Fruit fly (Drosophila melanogaster) whole organism, prepupa: Measurements from ENCODE around the gene JIL-1.

ENCODE experiments used
- Blimp-1 ChIP-seq: fragments of 200-800 bp; sonication (Bioruptor generic); optimal IDR thresholded peaks from 3 replicates; lab custom pipeline; 2017; ENCODE audit warnings: missing biosample characterization, missing genetic modification characterization, mild to moderate bottlenecking, moderate library complexity, missing genetic modification reagents
- CG10669 ChIP-seq: fragments of 200-800 bp; sonication (Bioruptor generic); optimal IDR thresholded peaks from 3 replicates; lab custom pipeline; 2018; ENCODE audit warnings: missing biosample characterization, mild to moderate bottlenecking, missing genetic modification characterization, moderate library complexity
- CG1621 ChIP-seq: fragments of 200-800 bp; sonication (Bioruptor generic); optimal IDR thresholded peaks from 3 replicates; lab custom pipeline; 2018; ENCODE audit warnings: missing biosample characterization, mild to moderate bottlenecking, missing genetic modification characterization
- CG32006 ChIP-seq: fragments of 200-800 bp; sonication (Bioruptor generic); optimal IDR thresholded peaks from 3 replicates; lab custom pipeline; 2017; ENCODE audit warnings: missing biosample characterization, mild to moderate bottlenecking, missing genetic modification characterization
- CG34406 ChIP-seq: fragments of 200-800 bp; sonication (Bioruptor generic); optimal IDR thresholded peaks from 3 replicates; lab custom pipeline; 2016; ENCODE audit warnings: missing biosample characterization, missing genetic modification characterization
- CG3919 ChIP-seq: fragments of 200-800 bp; sonication (Bioruptor generic); optimal IDR thresholded peaks from 3 replicates; lab custom pipeline; 2016; ENCODE audit warnings: missing biosample characterization, missing genetic modification characterization
- CG4318 ChIP-seq: fragments of 200-800 bp; sonication (Bioruptor generic); optimal IDR thresholded peaks from 3 replicates; lab custom pipeline; 2017; ENCODE audit warnings: missing biosample characterization, mild to moderate bottlenecking, missing genetic modification characterization
- CG6792 ChIP-seq: fragments of 200-800 bp; sonication (Bioruptor generic); optimal IDR thresholded peaks from 3 replicates; lab custom pipeline; 2016; ENCODE audit warnings: missing biosample characterization, missing genetic modification characterization
- CG6808 ChIP-seq: fragments of 200-800 bp; sonication (Bioruptor generic); optimal IDR thresholded peaks from 3 replicates; lab custom pipeline; 2017; ENCODE audit warnings: missing biosample characterization, missing genetic modification characterization, mild to moderate bottlenecking, moderate library complexity, missing genetic modification reagents
- CG6854 ChIP-seq: fragments of 200-800 bp; sonication (Bioruptor generic); optimal IDR thresholded peaks from 2 replicates; lab custom pipeline; 2017; ENCODE audit warnings: missing biosample characterization, mild to moderate bottlenecking, missing genetic modification characterization
- CG7368 ChIP-seq: fragments of 200-800 bp; sonication (Bioruptor generic); optimal IDR thresholded peaks from 3 replicates; lab custom pipeline; 2016; ENCODE audit warnings: missing biosample characterization, missing genetic modification characterization
- CG8119 ChIP-seq: fragments of 200-800 bp; sonication (Bioruptor generic); IDR thresholded peaks from 3 replicates; pipeline ENCODE4 v1.3.6; 2022; ENCODE audit warnings: missing biosample characterization, missing genetic modification characterization
- CG8319 ChIP-seq: fragments of 200-800 bp; sonication (Bioruptor generic); optimal IDR thresholded peaks from 3 replicates; lab custom pipeline; 2016; ENCODE audit warnings: missing biosample characterization, missing genetic modification characterization
- CG8632 ChIP-seq: fragments of 200-800 bp; sonication (Bioruptor generic); optimal IDR thresholded peaks from 3 replicates; lab custom pipeline; 2016; ENCODE audit warnings: missing biosample characterization, missing genetic modification characterization
- CG9139 ChIP-seq: fragments of 200-800 bp; sonication (Bioruptor generic); optimal IDR thresholded peaks from 3 replicates; lab custom pipeline; 2017; ENCODE audit warnings: missing biosample characterization, mild to moderate bottlenecking, missing genetic modification characterization
- Eip75B ChIP-seq: fragments of 200-800 bp; sonication (Bioruptor generic); optimal IDR thresholded peaks from 3 replicates; lab custom pipeline; 2016; ENCODE audit warnings: missing biosample characterization, missing genetic modification characterization
- Eip78C ChIP-seq: fragments of 200-800 bp; sonication (Bioruptor generic); peaks from one replicate; lab custom pipeline; 2016; ENCODE audit warnings: missing biosample characterization, missing genetic modification characterization
- Eip93F ChIP-seq: fragments of 200-800 bp; sonication (Bioruptor generic); optimal IDR thresholded peaks from 2 replicates; lab custom pipeline; 2016; ENCODE audit warnings: missing biosample characterization, mild to moderate bottlenecking, missing genetic modification characterization
- Ets21C ChIP-seq: fragments of 200-800 bp; sonication (Bioruptor generic); optimal IDR thresholded peaks from 3 replicates; lab custom pipeline; 2016; ENCODE audit warnings: missing biosample characterization, missing genetic modification characterization
- Gug ChIP-seq: fragments of 200-800 bp; sonication (Bioruptor generic); IDR thresholded peaks from 2 replicates; pipeline ENCODE4 v1.3.6; 2022; ENCODE audit warnings: missing biosample characterization, missing genetic modification characterization
- Hr39 ChIP-seq: fragments of 200-800 bp; sonication (Bioruptor generic); optimal IDR thresholded peaks from 2 replicates; lab custom pipeline; 2016; ENCODE audit warnings: missing biosample characterization, missing genetic modification characterization
- Hr4 ChIP-seq: fragments of 200-800 bp; sonication (Bioruptor generic); optimal IDR thresholded peaks from 3 replicates; lab custom pipeline; 2016; ENCODE audit warnings: missing biosample characterization, missing genetic modification characterization
- Lpt ChIP-seq: fragments of 200-800 bp; sonication (Bioruptor generic); optimal IDR thresholded peaks from 3 replicates; lab custom pipeline; 2016; ENCODE audit warnings: missing biosample characterization, missing genetic modification characterization
- OdsH ChIP-seq: fragments of 200-800 bp; sonication (Bioruptor generic); optimal IDR thresholded peaks from 3 replicates; lab custom pipeline; 2016; ENCODE audit warnings: missing biosample characterization, missing genetic modification characterization
- Smox ChIP-seq: fragments of 200-800 bp; sonication (Bioruptor generic); optimal IDR thresholded peaks from 3 replicates; lab custom pipeline; 2016; ENCODE audit warnings: missing biosample characterization, missing genetic modification characterization
- acj6 ChIP-seq: fragments of 200-800 bp; sonication (Bioruptor generic); optimal IDR thresholded peaks from 3 replicates; lab custom pipeline; 2016; ENCODE audit warnings: missing biosample characterization, missing genetic modification characterization
- cyc ChIP-seq: fragments of 200-800 bp; sonication (Bioruptor generic); optimal IDR thresholded peaks from 3 replicates; lab custom pipeline; 2016; ENCODE audit warnings: missing biosample characterization, missing genetic modification characterization
- dsx ChIP-seq: fragments of 200-800 bp; optimal IDR thresholded peaks from 3 replicates; lab custom pipeline; 2019; ENCODE audit warnings: missing biosample characterization, mild to moderate bottlenecking, missing genetic modification characterization, moderate library complexity; ENCODE audit not compliant: poor library complexity, severe bottlenecking
- eg ChIP-seq: fragments of 200-800 bp; sonication (Bioruptor generic); IDR thresholded peaks from 3 replicates; pipeline ENCODE4 v1.3.6; 2022; ENCODE audit warnings: missing biosample characterization, missing genetic modification characterization
- esn ChIP-seq: fragments of 200-800 bp; sonication (Bioruptor generic); optimal IDR thresholded peaks from 2 replicates; lab custom pipeline; 2016; ENCODE audit warnings: missing biosample characterization, mild to moderate bottlenecking, missing genetic modification characterization, moderate library complexity
- fd59A ChIP-seq: fragments of 200-800 bp; sonication (Bioruptor generic); optimal IDR thresholded peaks from 2 replicates; lab custom pipeline; 2017; ENCODE audit warnings: missing biosample characterization, mild to moderate bottlenecking, missing genetic modification characterization, missing genetic modification reagents
- fd85E ChIP-seq: fragments of 200-800 bp; sonication (Bioruptor generic); optimal IDR thresholded peaks from 3 replicates; lab custom pipeline; 2016; ENCODE audit warnings: missing biosample characterization, missing genetic modification characterization
- fkh ChIP-seq: fragments of 200-800 bp; sonication (Bioruptor generic); optimal IDR thresholded peaks from 3 replicates; lab custom pipeline; 2017; ENCODE audit warnings: missing biosample characterization, mild to moderate bottlenecking, missing genetic modification characterization, moderate library complexity
- lz ChIP-seq: fragments of 200-800 bp; sonication (Bioruptor generic); optimal IDR thresholded peaks from 3 replicates; lab custom pipeline; 2016; ENCODE audit warnings: missing biosample characterization, missing genetic modification characterization
- net ChIP-seq: fragments of 200-800 bp; sonication (Bioruptor generic); optimal IDR thresholded peaks from 3 replicates; lab custom pipeline; 2016; ENCODE audit warnings: missing biosample characterization, missing genetic modification characterization
- salr ChIP-seq, 2 experiments: fragments of 200-800 bp; sonication (Bioruptor generic); optimal IDR thresholded peaks; 3 replicates each; lab custom pipeline; 2016 to 2018; ENCODE audit warnings: missing biosample characterization in 2 of 2, missing genetic modification characterization in 2 of 2, mild to moderate bottlenecking in 1 of 2
- svp ChIP-seq: fragments of 200-800 bp; sonication (Bioruptor generic); peaks from one replicate; lab custom pipeline; 2016; ENCODE audit warnings: missing biosample characterization, missing genetic modification characterization
- vri ChIP-seq: fragments of 200-800 bp; sonication (Bioruptor generic); optimal IDR thresholded peaks from 3 replicates; lab custom pipeline; 2016; ENCODE audit warnings: missing biosample characterization, mild to moderate bottlenecking, missing genetic modification characterization

The JIL-1 gene

dm6 chr3L:11047877-11048276 lies 45.1 kb downstream of the JIL-1 start (continued):
- TF ChIP-seq eg (GFP tag; lab: Robert Waterston, UW) (peak; percentile 62), CG10669 (peak; percentile 37), Eip75B (GFP tag; lab: Kevin White, UChicago) (peak; percentile 64), fkh (peak; percentile 16), salr (GFP tag; optimal IDR thresholded peaks at IDR 0.05; lab: Kevin White, UChicago) (peak in 1 of 2 experiments; percentile 55), CG32006 (peak; percentile 30), CG1621 (tag; lab: Kevin White, UChicago) (no peak), OdsH (peak; percentile 50), net (GFP tag; lab: Kevin White, UChicago) (peak; percentile 46), CG3919 (peak; percentile 71), CG4318 (GFP tag; lab: Kevin White, UChicago) (no peak), esn (GFP tag; lab: Kevin White, UChicago) (peak; percentile 75), cyc (GFP tag; lab: Kevin White, UChicago) (peak; percentile 80), CG6854 (GFP tag; lab: Kevin White, UChicago) (peak; percentile 53), Lpt (GFP tag; lab: Kevin White, UChicago) (no peak), Eip78C (GFP tag; lab: Kevin White, UChicago) (peak; percentile 81), CG8632 (GFP tag; lab: Kevin White, UChicago) (no peak), Hr4 (peak; percentile 31), Ets21C (GFP tag; lab: Kevin White, UChicago) (peak; percentile 32), fd59A (GFP tag; lab: Kevin White, UChicago) (no peak), vri (GFP tag; lab: Kevin White, UChicago) (no peak), CG8319 (peak; percentile 23), CG6792 (peak; percentile 62), acj6 (GFP tag; lab: Kevin White, UChicago) (peak; percentile 59)

dm6 chr3L:11046559-11046958 lies 46.4 kb downstream of the JIL-1 start:
- TF ChIP-seq acj6 (GFP tag; lab: Kevin White, UChicago), result no peak
- TF ChIP-seq Eip75B (GFP tag; lab: Kevin White, UChicago), result no peak
- no peak for TF ChIP-seq Blimp-1 (GFP tag; lab: Kevin White, UChicago)
- no peak for TF ChIP-seq svp (GFP tag; lab: Kevin White, UChicago)
- TF ChIP-seq CG34406, result no peak
- TF ChIP-seq eg (GFP tag; lab: Robert Waterston, UW), result no peak
- TF ChIP-seq net (GFP tag; lab: Kevin White, UChicago), result no peak
- no peak for TF ChIP-seq Hr39
- TF ChIP-seq CG8319, result no peak
- TF ChIP-seq vri (GFP tag; lab: Kevin White, UChicago), result no peak
- TF ChIP-seq Eip93F (GFP tag; lab: Kevin White, UChicago), result no peak
- no peak for TF ChIP-seq fd85E (GFP tag; lab: Kevin White, UChicago)
- TF ChIP-seq dsx (GFP tag; lab: Kevin White, UChicago), result no peak
- TF ChIP-seq fd59A (GFP tag; lab: Kevin White, UChicago), result no peak
- TF ChIP-seq lz (GFP tag; lab: Kevin White, UChicago), result no peak
- TF ChIP-seq CG3919, result no peak
- no peak for TF ChIP-seq CG7368
- TF ChIP-seq CG6854 (GFP tag; lab: Kevin White, UChicago), result no peak
- no peak for TF ChIP-seq Gug (GFP tag; lab: Robert Waterston, UW)
- TF ChIP-seq CG9139 (GFP tag; lab: Kevin White, UChicago), result no peak

dm6 chr3L:11045009-11045408 lies 48.0 kb downstream of the JIL-1 start:
- TF ChIP-seq CG8119 (GFP tag; lab: Robert Waterston, UW) (0 out of 3 replicates have a peak, but pooled peaks have one; percentile 12), CG6808 (GFP tag; lab: Kevin White, UChicago) (no peak), Smox (no peak), CG3919 (no peak), CG9139 (GFP tag; lab: Kevin White, UChicago) (no peak), fd59A (GFP tag; lab: Kevin White, UChicago) (no peak), CG8632 (GFP tag; lab: Kevin White, UChicago) (no peak), svp (GFP tag; lab: Kevin White, UChicago) (no peak)
